Worm (Caenorhabditis elegans): Measurements from ENCODE around the gene snf-7.

ce11 chrIII:12966895-12967294 lies 38.4 kb upstream of the snf-7 start, which contains the start of gene ttm-1:
- TF ChIP-seq lin-13 (tag; optimal IDR thresholded peaks at IDR 0.05) (no peak), unc-120 (tag; optimal IDR thresholded peaks at IDR 0.05; ENCODE audit: poor library complexity, severe bottlenecking) (no peak), elt-3 (tag; optimal IDR thresholded peaks at IDR 0.05) (no peak), mep-1 (tag; optimal IDR thresholded peaks at IDR 0.05) (no peak), nhr-12 (tag; optimal IDR thresholded peaks at IDR 0.05) (no peak), nhr-28 (tag; optimal IDR thresholded peaks at IDR 0.05) (no peak), pha-4 (tag; optimal IDR thresholded peaks at IDR 0.05) (no peak), nhr-237 (tag; optimal IDR thresholded peaks at IDR 0.05) (no peak)

Measured in whole organism, mixed stage, embryonic.